Worm (Caenorhabditis elegans) whole organism, L1 larva: ENCODE measurements around the gene C55A6.3.
A peak's percentile ranks its signal among the peaks of the same experiment; 100 is the strongest.

Experiments used
- C16A3.4 ChIP-seq: fragments of 150-350 bp; optimal IDR thresholded peaks from 2 replicates; lab custom pipeline; 2014; ENCODE audit warnings: missing biosample characterization, missing genetic modification characterization
- blmp-1 ChIP-seq: fragments of 150-350 bp; optimal IDR thresholded peaks from 2 replicates; lab custom pipeline; 2014; ENCODE audit warnings: missing biosample characterization, missing genetic modification characterization
- ceh-63 ChIP-seq: fragments of 200-800 bp; sonication (Bioruptor generic); optimal IDR thresholded peaks from 2 replicates; lab custom pipeline; 2018; ENCODE audit warnings: mild to moderate bottlenecking, missing genetic modification characterization, missing compliant biosample characterization
- ceh-8 ChIP-seq: fragments of 200-800 bp; sonication (Bioruptor generic); optimal IDR thresholded peaks from 2 replicates; lab custom pipeline; 2018; ENCODE audit warnings: mild to moderate bottlenecking, missing genetic modification characterization, moderate library complexity, missing compliant biosample characterization
- ceh-90 ChIP-seq: sonication (generic microtip); optimal IDR thresholded peaks from 2 replicates; lab custom pipeline; 2016; ENCODE audit warnings: missing genetic modification characterization, missing compliant biosample characterization
- dpl-1 ChIP-seq, 3 experiments: fragments of 150-350 bp in 2 of 3; sonication (generic microtip) in 1 of 3; optimal IDR thresholded peaks; 2 replicates each; lab custom pipeline; 2014 to 2017; ENCODE audit warnings: missing biosample characterization in 3 of 3, missing genetic modification characterization in 3 of 3, missing genetic modification reagents in 3 of 3
- dsc-1 ChIP-seq: sonication (generic microtip); optimal IDR thresholded peaks from 2 replicates; lab custom pipeline; 2016; ENCODE audit warnings: mild to moderate bottlenecking, missing genetic modification characterization, missing compliant biosample characterization
- efl-1 ChIP-seq, 4 experiments: fragments of 150-350 bp; optimal IDR thresholded peaks in 3 of 4; peaks in 1 of 4; 1 replicate in 1 of 4; 2 replicates in 3 of 4; lab custom pipeline; 2014; ENCODE audit warnings: missing biosample characterization in 2 of 4, missing genetic modification characterization in 2 of 4, missing genetic modification reagents in 2 of 4
- elt-3 ChIP-seq, 6 experiments: fragments of 150-350 bp in 1 of 6; sonication (generic microtip); optimal IDR thresholded peaks; 2 replicates each; lab custom pipeline; 2017 to 2018; ENCODE audit warnings: missing biosample characterization in 6 of 6, missing genetic modification characterization in 6 of 6, inconsistent platforms in 1 of 6
- fos-1 ChIP-seq: fragments of 150-350 bp; optimal IDR thresholded peaks from 2 replicates; lab custom pipeline; 2014; ENCODE audit warnings: missing biosample characterization, missing genetic modification characterization
- grh-1 ChIP-seq: fragments of 200-800 bp; sonication (Bioruptor generic); IDR thresholded peaks from 2 replicates; pipeline ENCODE4 v1.3.6; 2022; ENCODE audit warnings: missing genetic modification reagents, missing genetic modification characterization, missing compliant biosample characterization
- hpl-2 ChIP-seq: fragments of 150-350 bp; optimal IDR thresholded peaks from 2 replicates; lab custom pipeline; 2014; ENCODE audit warnings: missing biosample characterization, missing genetic modification reagents, missing genetic modification characterization
- lin-13 ChIP-seq: fragments of 150-350 bp; optimal IDR thresholded peaks from 2 replicates; lab custom pipeline; 2014; ENCODE audit warnings: missing biosample characterization, missing genetic modification reagents, missing genetic modification characterization
- lin-14 ChIP-seq: fragments of 200-800 bp; sonication (Bioruptor generic); optimal IDR thresholded peaks from 2 replicates; lab custom pipeline; 2018; ENCODE audit warnings: mild to moderate bottlenecking, missing genetic modification characterization, moderate library complexity, missing compliant biosample characterization
- lin-15B ChIP-seq: fragments of 150-350 bp; sonication (generic microtip); optimal IDR thresholded peaks from 3 replicates; lab custom pipeline; 2014; ENCODE audit warnings: missing biosample characterization, missing genetic modification characterization
- lin-39 ChIP-seq: fragments of 150-350 bp; optimal IDR thresholded peaks from 2 replicates; lab custom pipeline; 2014; ENCODE audit warnings: missing biosample characterization, missing genetic modification reagents, missing genetic modification characterization
- mab-9 ChIP-seq: fragments of 200-800 bp; sonication (Bioruptor generic); IDR thresholded peaks from 2 replicates; pipeline ENCODE4 v1.3.6; 2022; ENCODE audit warnings: missing genetic modification reagents, missing genetic modification characterization, missing compliant biosample characterization
- mef-2 ChIP-seq: fragments of 150-350 bp; optimal IDR thresholded peaks from 2 replicates; lab custom pipeline; 2014; ENCODE audit warnings: missing biosample characterization, missing genetic modification characterization
- mep-1 ChIP-seq: fragments of 150-350 bp; optimal IDR thresholded peaks from 2 replicates; lab custom pipeline; 2014; ENCODE audit warnings: missing biosample characterization, missing genetic modification characterization
- nhr-11 ChIP-seq: fragments of 150-350 bp; optimal IDR thresholded peaks from 2 replicates; lab custom pipeline; 2014; ENCODE audit warnings: missing biosample characterization, missing genetic modification characterization
- nhr-20 ChIP-seq: sonication (generic microtip); optimal IDR thresholded peaks from 2 replicates; lab custom pipeline; 2016; ENCODE audit warnings: mild to moderate bottlenecking, missing genetic modification characterization, missing compliant biosample characterization
- nhr-237 ChIP-seq: fragments of 150-350 bp; optimal IDR thresholded peaks from 2 replicates; lab custom pipeline; 2014; ENCODE audit warnings: missing biosample characterization, missing genetic modification characterization
- nhr-28 ChIP-seq: fragments of 150-350 bp; optimal IDR thresholded peaks from 2 replicates; lab custom pipeline; 2014; ENCODE audit warnings: missing biosample characterization, missing genetic modification characterization
- nhr-76 ChIP-seq: sonication (generic microtip); optimal IDR thresholded peaks from 2 replicates; lab custom pipeline; 2017; ENCODE audit warnings: missing biosample characterization, missing genetic modification characterization
- nhr-84 ChIP-seq: sonication (generic microtip); optimal IDR thresholded peaks from 2 replicates; lab custom pipeline; 2017; ENCODE audit warnings: missing biosample characterization, missing genetic modification characterization
- nhr-85 ChIP-seq: sonication (generic microtip); peaks from one replicate; lab custom pipeline; 2016; ENCODE audit warnings: missing genetic modification characterization, inconsistent platforms, missing compliant biosample characterization
- nhr-90 ChIP-seq: sonication (generic microtip); optimal IDR thresholded peaks from 2 replicates; lab custom pipeline; 2016; ENCODE audit warnings: mild to moderate bottlenecking, missing genetic modification characterization, missing compliant biosample characterization; ENCODE audit not compliant: poor library complexity
- pag-3 ChIP-seq: sonication (generic microtip); optimal IDR thresholded peaks from 2 replicates; lab custom pipeline; 2017; ENCODE audit warnings: missing genetic modification characterization, mild to moderate bottlenecking, missing compliant biosample characterization, antibody characterized with exemption, borderline replicate concordance; ENCODE audit not compliant: insufficient read depth
- skn-1 ChIP-seq: fragments of 150-350 bp; optimal IDR thresholded peaks from 2 replicates; lab custom pipeline; 2014; ENCODE audit warnings: missing biosample characterization, missing genetic modification characterization
- snu-23 ChIP-seq: sonication (generic microtip); optimal IDR thresholded peaks from 2 replicates; lab custom pipeline; 2016; ENCODE audit warnings: missing genetic modification characterization, missing compliant biosample characterization
- sox-4 ChIP-seq: sonication (generic microtip); optimal IDR thresholded peaks from 2 replicates; lab custom pipeline; 2016; ENCODE audit warnings: missing genetic modification characterization, missing compliant biosample characterization
- swsn-7 ChIP-seq: sonication (generic microtip); optimal IDR thresholded peaks from 2 replicates; lab custom pipeline; 2016; ENCODE audit warnings: missing genetic modification characterization, missing compliant biosample characterization
- tlp-1 ChIP-seq: fragments of 150-350 bp; optimal IDR thresholded peaks from 2 replicates; lab custom pipeline; 2014; ENCODE audit warnings: missing biosample characterization, missing genetic modification characterization
- unc-130 ChIP-seq: fragments of 150-350 bp; optimal IDR thresholded peaks from 2 replicates; lab custom pipeline; 2017; ENCODE audit warnings: missing biosample characterization, missing genetic modification characterization, inconsistent platforms
- xbp-1 ChIP-seq: sonication (generic microtip); optimal IDR thresholded peaks from 2 replicates; lab custom pipeline; 2016; ENCODE audit warnings: missing genetic modification characterization, missing compliant biosample characterization
- zag-1 ChIP-seq: fragments of 150-350 bp; optimal IDR thresholded peaks from 2 replicates; lab custom pipeline; 2014; ENCODE audit warnings: missing biosample characterization, missing genetic modification characterization
- ztf-11 ChIP-seq, 2 experiments: sonication (generic microtip); optimal IDR thresholded peaks; 2 replicates each; lab custom pipeline; 2016 to 2017; ENCODE audit warnings: missing genetic modification characterization in 2 of 2, missing biosample characterization in 1 of 2, missing compliant biosample characterization in 1 of 2

The C55A6.3 gene

ce11 chrV:11517789-11518188 is 4.5 kb upstream of the C55A6.3 start, which contains the start of gene C55A6.4:
Gene C55A6.4, minus strand, starts transcription at chrV:11517889.
- TF ChIP-seq ceh-8 (GFP tag; lab: Kevin White, UChicago) (no peak), lin-39 (tag; lab: Kevin White, UChicago) (no peak), nhr-28 (tag; lab: Kevin White, UChicago) (no peak), fos-1 (tag; lab: Kevin White, UChicago) (no peak), nhr-85 (no peak), lin-13 (GFP tag; lab: Kevin White, UChicago) (no peak), xbp-1 (tag; lab: Kevin White, UChicago) (no peak), ceh-90 (tag; lab: Kevin White, UChicago) (no peak), dpl-1 (GFP tag; optimal IDR thresholded peaks at IDR 0.05; lab: Kevin White, UChicago) (no peak), nhr-84 (tag; lab: Kevin White, UChicago) (no peak), nhr-20 (tag; lab: Kevin White, UChicago) (no peak), lin-15B (tag; lab: Kevin White, UChicago) (no peak), grh-1 (GFP tag; lab: Robert Waterston, UW) (no peak), swsn-7 (tag; lab: Kevin White, UChicago) (no peak), nhr-237 (no peak)

ce11 chrV:11516141-11516591 is 2.8 kb upstream of the C55A6.3 start, which contains the start of gene sdz-8:
Gene sdz-8, minus strand, starts transcription at chrV:11516191.
- no peak for TF ChIP-seq unc-130 (tag; lab: Kevin White, UChicago)
- TF ChIP-seq skn-1 (tag; lab: Kevin White, UChicago), result peak; percentile 93
- no peak for TF ChIP-seq tlp-1
- TF ChIP-seq ztf-11 (tag; optimal IDR thresholded peaks at IDR 0.05; lab: Kevin White, UChicago), result no peak
- TF ChIP-seq zag-1 (tag; lab: Kevin White, UChicago), result no peak
- no peak for TF ChIP-seq C16A3.4 (tag; lab: Kevin White, UChicago)
- TF ChIP-seq nhr-11 (tag; lab: Kevin White, UChicago), result no peak
- TF ChIP-seq nhr-237, result no peak
- no peak for TF ChIP-seq nhr-76 (tag; lab: Kevin White, UChicago)
- no peak for TF ChIP-seq efl-1 (optimal IDR thresholded peaks at IDR 0.05; lab: Kevin White, UChicago)
- TF ChIP-seq efl-1 (GFP tag; optimal IDR thresholded peaks at IDR 0.05 in 1 of 2; lab: Kevin White, UChicago), result peak in 1 of 2 experiments; percentile 58
- TF ChIP-seq lin-14 (GFP tag; lab: Kevin White, UChicago), result peak; percentile 26
- TF ChIP-seq, all 84 proteins: peak for 3

ce11 chrV:11515145-11515544 is 1.8 kb upstream of the C55A6.3 start:
- no peak for TF ChIP-seq nhr-90 (tag; lab: Kevin White, UChicago)
- no peak for TF ChIP-seq efl-1 (optimal IDR thresholded peaks at IDR 0.05; lab: Kevin White, UChicago)
- peak in 1 of 2 experiments; percentile 31 for TF ChIP-seq efl-1 (GFP tag; optimal IDR thresholded peaks at IDR 0.05 in 1 of 2; lab: Kevin White, UChicago)
- peak; percentile 21 for TF ChIP-seq dsc-1 (tag; lab: Kevin White, UChicago)

ce11 chrV:11514677-11515076 is 1.3 kb upstream of the C55A6.3 start, which contains the start of gene C55A6.6:
Gene C55A6.6, minus strand, starts transcription at chrV:11514737.
- TF ChIP-seq mab-9 (GFP tag; lab: Robert Waterston, UW) (no peak), sox-4 (tag; lab: Kevin White, UChicago) (no peak), mep-1 (tag; lab: Kevin White, UChicago) (no peak), hpl-2 (GFP tag; lab: Kevin White, UChicago) (no peak), C16A3.4 (tag; lab: Kevin White, UChicago) (no peak), ceh-63 (GFP tag; lab: Kevin White, UChicago) (no peak)

ce11 chrV:11508773-11509172 is 4.6 kb downstream of the C55A6.3 start, which contains the start of gene ttll-5:
Gene ttll-5, plus strand, starts transcription at chrV:11509060.
- TF ChIP-seq elt-3 (tag; optimal IDR thresholded peaks at IDR 0.05; lab: Kevin White, UChicago) (peak in 3 of 6 experiments; percentile 6 to 62 (median 62)), efl-1 (optimal IDR thresholded peaks at IDR 0.05; lab: Kevin White, UChicago) (no peak), efl-1 (GFP tag; optimal IDR thresholded peaks at IDR 0.05 in 1 of 2; lab: Kevin White, UChicago) (peak in 1 of 2 experiments; percentile 70), lin-14 (GFP tag; lab: Kevin White, UChicago) (peak; percentile 55), nhr-20 (tag; lab: Kevin White, UChicago) (peak; percentile 7), blmp-1 (tag; lab: Kevin White, UChicago) (peak; percentile 62), grh-1 (GFP tag; lab: Robert Waterston, UW) (no peak), snu-23 (GFP tag; lab: Kevin White, UChicago) (peak; percentile 5), pag-3 (tag; lab: Kevin White, UChicago) (peak; percentile 57), mef-2 (tag; lab: Kevin White, UChicago) (no peak), nhr-85 (peak; percentile 77), skn-1 (tag; lab: Kevin White, UChicago) (peak; percentile 21)
